Worm (Caenorhabditis elegans) whole organism, dauer: Measurements from ENCODE around the gene mrpl-4.

Experiments used
- unc-62 ChIP-seq: sonication (generic microtip); optimal IDR thresholded peaks from 2 replicates; lab custom pipeline; 2017; ENCODE audit warnings: missing biosample characterization, missing genetic modification reagents, missing genetic modification characterization

mrpl-4 gene

DNA sequence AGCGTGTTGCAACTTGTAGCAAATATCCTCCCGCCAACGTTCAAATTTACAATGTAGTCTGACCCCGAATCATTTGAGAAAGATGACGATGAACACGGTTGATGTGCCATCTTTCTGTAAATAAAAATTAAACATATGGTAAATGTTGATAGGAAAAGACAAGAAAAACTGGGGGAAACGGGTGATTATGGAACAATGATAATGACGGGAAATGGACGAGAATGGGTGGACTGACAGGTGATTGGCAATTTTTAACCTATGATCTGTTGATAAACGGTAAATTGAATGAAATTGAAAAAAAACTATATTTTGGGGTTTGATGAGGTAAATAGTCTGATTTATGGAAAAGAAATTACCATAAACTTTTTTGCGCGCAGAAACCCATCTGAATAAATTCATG, 6.8 kb upstream of the mrpl-4 start, which contains the start of gene T23B12.6:
TSS of gene T23B12.6 (minus strand) at position 114 of the 400 bp plus-strand sequence.
- TF ChIP-seq unc-62 (GFP tag; lab: Kevin White, UChicago) = no peak

DNA sequence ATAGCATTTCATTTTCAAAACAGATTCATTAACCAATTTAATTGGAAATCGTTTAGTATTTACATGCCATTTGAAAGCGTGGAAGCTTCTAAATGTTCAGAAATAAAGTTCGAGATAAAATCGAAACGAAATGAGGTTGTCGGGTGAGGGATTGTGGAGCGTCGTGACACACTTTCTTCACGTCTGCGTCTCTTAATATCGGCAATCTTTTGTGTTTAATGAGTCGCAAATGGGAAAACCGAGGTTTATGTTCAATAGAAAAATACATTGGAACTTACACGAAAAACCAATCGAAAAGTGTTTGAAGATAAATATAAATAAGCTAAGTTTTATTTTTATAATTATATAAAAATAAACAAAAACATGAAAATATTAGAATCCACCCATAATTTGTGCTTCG, 6.3 kb upstream of the mrpl-4 start:
- no peak for TF ChIP-seq unc-62 (GFP tag; lab: Kevin White, UChicago)

DNA sequence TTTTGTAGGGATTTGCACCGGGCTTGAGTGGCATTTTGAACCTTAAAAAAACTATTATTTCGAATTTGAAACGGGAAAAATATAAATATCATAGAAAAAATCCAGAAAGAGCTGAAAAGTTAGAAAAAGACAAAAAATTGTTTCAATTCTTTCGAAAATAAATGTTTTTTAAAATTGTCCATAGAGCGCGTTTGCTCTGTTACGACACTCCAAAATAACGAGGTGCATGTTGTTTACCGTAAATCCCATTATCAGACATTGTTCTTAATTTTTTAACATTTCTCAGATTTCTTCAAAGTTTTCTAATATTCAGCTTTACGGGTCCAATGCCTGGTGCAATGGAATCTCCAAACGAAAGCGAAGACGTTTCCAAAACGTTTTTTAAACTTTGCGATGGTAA, 5.0 kb upstream of the mrpl-4 start, which contains the start of the genes dnj-22 and natc-1:
TSS of gene dnj-22 (minus strand) at position 47 of the 400 bp plus-strand sequence.
TSS of gene natc-1 (plus strand) at position 286 of the 400 bp plus-strand sequence.
- no peak for TF ChIP-seq unc-62 (GFP tag; lab: Kevin White, UChicago)

DNA sequence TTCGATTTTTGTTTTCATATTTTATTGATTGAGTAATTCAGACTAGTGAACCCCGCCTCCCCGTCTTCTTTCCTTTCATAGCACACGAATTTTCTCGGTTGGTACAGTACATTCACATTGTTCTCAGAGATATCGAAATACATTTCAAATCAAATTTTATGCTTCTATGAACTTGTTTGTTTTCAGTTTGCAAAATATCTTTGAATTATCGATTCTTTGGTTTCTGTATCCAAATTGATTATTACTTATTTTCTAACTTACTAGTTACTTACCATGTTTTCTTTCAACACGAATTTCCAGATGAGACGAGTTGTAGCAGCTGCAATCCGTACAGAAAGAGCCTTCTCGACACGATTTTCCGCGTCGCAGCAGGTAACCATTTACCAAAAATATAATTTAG, 1.7 kb upstream of the mrpl-4 start, which contains the start of gene mrps-2:
TSS of gene mrps-2 (plus strand) at position 301 of the 400 bp plus-strand sequence.
- TF ChIP-seq unc-62 (GFP tag; lab: Kevin White, UChicago) = no peak

DNA sequence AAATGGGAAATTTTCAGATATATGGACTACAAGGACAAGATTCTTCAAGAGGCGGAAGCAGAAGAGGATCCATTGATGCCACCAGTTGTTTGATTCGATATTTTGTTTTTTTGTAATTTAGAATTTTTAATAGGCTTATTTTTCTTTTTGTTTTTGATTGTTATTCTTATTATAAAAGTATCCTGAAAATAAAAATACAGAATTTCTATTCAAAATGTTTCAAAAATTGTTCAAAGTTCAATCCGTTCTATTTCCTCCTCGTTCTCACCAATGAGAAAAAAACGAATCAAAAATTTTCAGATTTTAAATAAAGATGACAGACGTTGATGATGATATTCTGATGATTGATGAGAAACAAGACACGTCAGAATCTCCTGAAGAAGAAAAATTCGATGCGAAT, 1.7 kb downstream of the mrpl-4 start, which contains the start of gene phf-30:
TSS of gene phf-30 (plus strand) at position 301 of the 400 bp plus-strand sequence.
- TF ChIP-seq unc-62 (GFP tag; lab: Kevin White, UChicago) = no peak

DNA sequence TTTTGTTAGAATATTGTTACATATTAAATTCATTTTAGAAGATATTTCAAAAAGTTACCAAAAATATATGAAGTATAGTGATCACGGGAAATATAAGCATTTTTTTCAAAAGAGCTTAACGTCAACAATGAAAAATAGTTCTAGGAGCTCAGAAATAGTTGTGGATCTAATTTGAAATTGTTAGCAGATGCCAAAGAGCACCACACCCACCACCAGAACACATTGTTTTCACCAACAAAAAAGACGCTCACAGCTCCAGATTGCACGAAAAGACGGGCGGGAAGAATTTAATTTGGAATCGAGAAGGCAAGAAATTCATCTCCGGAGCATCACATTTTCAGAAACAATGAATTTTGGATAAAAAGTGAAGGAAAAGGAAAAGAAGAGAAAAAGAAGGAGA, 3.8 kb downstream of the mrpl-4 start, which contains the start of gene gplb-1:
TSS of gene gplb-1 (minus strand) at position 337 of the 400 bp plus-strand sequence.
- TF ChIP-seq unc-62 (GFP tag; lab: Kevin White, UChicago) = no peak

DNA sequence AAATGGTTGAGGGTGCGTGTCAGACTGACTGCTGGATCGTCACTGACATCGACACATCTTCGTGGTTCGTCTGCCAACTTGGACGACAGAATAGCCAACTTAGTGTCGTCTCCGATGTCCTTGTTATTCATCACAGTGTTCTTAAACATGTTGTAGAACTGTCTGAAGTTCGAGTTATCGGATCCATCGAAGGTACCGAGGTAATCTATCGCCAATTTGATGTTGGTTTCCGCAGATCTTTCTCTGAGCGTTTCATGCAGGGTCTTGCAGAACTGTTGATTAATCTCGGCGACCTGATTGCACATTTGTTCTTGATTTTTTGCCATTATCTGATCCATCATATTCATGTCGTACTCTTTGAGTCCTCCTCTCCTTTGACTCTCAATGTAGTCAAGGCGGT, 14.2 kb downstream of the mrpl-4 start:
- no peak for TF ChIP-seq unc-62 (GFP tag; lab: Kevin White, UChicago)

DNA sequence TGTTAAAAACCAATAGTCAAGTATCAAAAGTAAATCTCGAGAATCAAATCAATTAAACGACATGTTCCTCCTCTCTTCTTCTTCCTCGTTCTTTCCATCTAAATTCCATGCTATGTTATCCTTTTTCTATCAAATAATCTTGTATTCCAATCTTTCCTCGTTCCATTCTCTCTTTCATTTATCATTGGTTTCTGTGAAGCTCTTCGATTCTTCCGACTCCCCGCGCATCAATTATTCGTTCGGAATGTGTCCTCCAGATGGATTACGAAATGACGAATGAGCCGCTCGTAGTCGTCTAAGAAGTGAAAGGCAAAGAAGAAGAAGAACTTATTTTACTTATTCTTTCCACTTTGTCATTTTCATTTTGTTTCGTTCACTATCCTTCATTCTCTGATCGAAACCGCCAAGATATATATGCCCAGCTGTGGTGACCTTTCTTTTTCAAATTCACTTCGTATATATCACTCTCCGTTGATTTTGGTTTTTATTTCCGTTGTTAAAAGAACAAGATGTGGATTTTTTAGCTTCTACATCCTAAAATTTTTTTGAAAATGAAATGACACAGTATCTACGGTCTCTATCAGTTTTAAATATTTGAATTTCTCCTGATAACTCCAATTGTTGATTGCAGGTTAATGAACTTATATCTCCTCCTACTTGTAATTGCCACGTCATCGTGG, 27.3 kb downstream of the mrpl-4 start, which contains the start of gene pxn-1:
TSS of gene pxn-1 (plus strand) at position 630 of the 680 bp plus-strand sequence.
- TF ChIP-seq unc-62 (GFP tag; lab: Kevin White, UChicago) = no peak

DNA sequence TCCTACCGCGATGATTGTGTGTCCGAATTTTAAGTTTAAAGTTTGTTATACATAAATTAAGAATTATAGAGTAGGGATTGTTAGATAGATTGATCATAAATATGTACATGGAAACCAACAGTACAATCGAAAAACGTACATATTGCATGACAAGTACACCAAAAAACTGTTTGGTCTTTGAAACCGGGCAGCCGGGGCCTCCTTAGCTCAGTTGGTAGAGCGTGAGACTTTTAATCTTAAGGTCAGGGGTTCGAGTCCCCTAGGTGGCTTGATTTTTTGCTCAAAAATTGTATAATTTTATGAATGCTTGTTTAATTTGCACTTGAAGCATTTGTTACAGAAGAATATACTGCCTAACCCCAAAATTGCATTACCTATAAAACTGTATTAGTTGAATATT, 28.0 kb downstream of the mrpl-4 start:
- no peak for TF ChIP-seq unc-62 (GFP tag; lab: Kevin White, UChicago)

DNA sequence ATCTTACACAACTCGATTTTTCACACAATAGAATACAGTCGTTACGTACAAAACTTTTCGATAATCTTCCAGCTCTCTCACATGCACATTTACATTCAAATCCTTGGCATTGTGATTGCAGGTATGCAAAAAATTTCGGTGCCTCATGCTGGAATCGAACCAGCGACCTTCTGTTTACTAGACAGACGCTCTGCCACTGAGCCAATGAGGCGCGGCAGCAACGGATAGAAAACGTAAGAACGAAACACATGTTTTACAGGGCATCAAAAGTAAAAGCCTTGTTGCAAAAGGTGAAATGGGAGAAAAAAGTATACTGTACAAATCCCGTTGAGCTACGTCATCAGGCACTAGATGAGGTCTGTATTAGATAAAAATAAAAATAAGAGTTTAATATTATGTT, 28.9 kb downstream of the mrpl-4 start:
- TF ChIP-seq unc-62 (GFP tag; lab: Kevin White, UChicago) = no peak

DNA sequence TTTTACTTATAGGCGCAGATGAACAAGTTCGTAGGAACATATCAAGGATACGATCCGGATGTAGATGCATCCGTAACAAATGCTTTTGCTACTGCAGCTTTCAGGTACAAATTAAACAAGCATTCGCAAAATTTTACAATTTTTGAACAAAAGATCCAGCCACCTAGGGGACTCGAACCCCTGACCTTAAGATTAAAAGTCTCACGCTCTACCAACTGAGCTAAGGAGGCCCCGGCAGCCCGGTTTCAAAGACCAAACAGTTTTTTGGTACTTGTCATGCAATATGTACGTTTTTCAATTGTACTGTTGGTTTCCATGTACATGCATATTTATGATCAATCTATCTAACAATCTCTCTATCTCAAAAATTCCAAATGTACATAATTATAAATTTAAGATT, 32.3 kb downstream of the mrpl-4 start:
- TF ChIP-seq unc-62 (GFP tag; lab: Kevin White, UChicago) = no peak

DNA sequence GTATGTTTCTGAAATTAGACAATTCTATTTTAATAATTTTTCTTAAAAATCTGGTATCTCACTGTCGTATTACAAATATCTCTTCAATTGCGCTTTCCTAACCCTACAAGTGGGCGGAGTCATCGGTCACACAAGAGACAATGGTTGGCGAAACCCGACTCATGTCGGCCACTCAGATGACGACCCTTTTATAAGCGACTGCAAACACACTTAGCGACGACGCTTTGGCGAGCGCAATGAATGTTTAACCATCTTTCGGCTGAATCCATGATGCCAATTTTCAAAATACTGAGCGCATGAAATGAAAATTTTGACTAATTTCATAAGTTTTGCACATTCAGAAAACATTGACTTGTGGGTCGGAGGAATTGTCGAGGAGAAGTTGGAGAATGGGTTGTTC, 33.3 kb downstream of the mrpl-4 start:
- TF ChIP-seq unc-62 (GFP tag; lab: Kevin White, UChicago) = no peak

DNA sequence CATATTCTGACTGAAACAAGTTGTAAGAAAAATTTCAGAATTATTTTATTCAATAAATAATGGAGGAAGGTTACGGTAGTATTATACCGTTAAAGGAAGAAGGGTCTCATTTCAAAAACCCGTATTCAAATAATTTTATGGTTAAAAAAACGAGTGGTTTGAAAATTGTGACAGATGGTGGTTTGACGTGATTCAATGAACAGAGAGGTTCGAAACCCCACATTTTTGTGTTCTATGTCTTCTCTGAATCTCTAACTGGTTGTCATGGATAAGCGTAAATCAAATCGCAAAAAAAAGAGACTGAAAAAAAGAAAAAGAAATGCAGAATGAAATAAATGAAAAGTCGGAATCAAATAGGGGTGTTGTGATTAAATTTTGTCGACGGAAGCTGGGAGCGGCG, 40.3 kb downstream of the mrpl-4 start, which contains the start of gene ZK994.6:
TSS of gene ZK994.6 (minus strand) at position 101 of the 400 bp plus-strand sequence.
- no peak for TF ChIP-seq unc-62 (GFP tag; lab: Kevin White, UChicago)

DNA sequence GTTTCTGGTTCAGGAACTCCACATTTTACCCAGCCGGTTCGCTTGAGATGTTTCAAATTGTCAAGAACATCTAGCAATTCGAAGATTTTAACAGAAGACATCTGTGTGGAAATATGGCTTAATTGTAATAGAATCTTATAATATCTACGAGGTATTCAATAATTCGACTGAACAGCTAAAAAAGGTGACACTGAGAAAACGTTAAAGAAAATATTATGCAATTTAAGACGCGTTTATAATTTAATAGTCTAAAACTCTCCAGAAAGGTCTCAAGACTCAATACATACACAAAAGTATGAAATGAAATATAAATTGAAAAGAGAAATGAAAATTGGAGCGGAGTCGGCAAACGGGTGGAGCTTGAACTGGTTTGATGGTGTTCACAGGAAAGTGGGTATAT, 46.3 kb downstream of the mrpl-4 start, which contains the start of gene F45F2.9:
TSS of gene F45F2.9 (minus strand) at position 101 of the 400 bp plus-strand sequence.
- no peak for TF ChIP-seq unc-62 (GFP tag; lab: Kevin White, UChicago)

DNA sequence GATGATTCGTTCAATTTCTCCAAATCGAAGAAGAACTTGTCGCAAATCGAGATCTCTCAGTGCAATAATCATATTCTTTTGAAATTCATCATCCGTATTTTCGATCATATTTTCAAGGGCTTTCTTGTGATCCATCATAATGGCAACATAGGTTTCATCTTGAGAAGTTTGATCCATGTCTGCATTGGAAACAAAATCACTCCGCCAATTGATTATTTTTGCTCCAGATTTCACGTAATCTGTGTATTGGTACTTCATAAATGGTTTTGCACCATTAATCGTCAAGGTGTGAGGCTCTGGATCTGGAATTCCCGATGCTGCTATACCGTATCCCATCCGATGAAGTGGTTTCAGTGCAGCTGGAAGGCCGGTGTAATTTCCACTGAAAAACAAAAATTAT, 49.4 kb downstream of the mrpl-4 start:
- no peak for TF ChIP-seq unc-62 (GFP tag; lab: Kevin White, UChicago)

DNA sequence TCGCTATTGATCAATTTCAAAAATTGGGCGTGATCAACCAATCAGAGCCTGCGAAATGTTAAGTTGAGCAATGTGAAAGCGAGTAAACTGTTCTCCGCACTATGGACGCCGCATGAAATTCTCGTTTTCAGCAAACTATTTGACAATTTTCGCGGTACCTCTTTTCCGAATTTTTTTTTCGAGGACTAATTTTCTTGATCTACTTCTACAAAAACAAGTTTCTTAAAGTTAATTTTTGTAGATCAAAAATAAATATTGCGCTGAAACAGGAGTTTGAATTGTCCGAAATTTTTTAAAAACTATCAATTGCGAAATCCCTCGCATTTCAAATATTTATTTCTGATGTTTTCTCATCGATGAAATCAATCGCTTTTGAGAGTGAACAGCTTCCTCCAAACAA, 50.6 kb downstream of the mrpl-4 start:
- TF ChIP-seq unc-62 (GFP tag; lab: Kevin White, UChicago) = no peak

DNA sequence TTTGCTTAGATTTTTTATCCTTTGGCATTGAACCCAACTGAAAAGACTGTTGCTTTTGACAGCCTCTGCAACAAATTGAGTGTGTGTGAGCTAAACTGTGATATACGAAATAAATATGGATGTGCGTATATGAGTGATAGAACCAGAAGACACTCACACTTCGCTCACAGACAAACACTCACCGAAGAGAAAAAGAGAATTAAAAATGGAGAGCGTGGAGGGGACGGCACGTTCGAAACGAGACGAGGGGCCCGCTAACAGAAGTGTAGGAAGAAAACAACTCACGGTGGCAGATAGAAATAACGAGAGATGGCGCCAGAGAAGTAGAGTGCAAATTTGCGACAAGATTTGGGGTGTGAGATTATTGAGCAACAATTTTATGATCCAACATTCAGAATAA, 51.2 kb downstream of the mrpl-4 start:
- TF ChIP-seq unc-62 (GFP tag; lab: Kevin White, UChicago) = no peak
